Fruit fly (Drosophila melanogaster): ENCODE measurements around the gene Pgcl.

DNA sequence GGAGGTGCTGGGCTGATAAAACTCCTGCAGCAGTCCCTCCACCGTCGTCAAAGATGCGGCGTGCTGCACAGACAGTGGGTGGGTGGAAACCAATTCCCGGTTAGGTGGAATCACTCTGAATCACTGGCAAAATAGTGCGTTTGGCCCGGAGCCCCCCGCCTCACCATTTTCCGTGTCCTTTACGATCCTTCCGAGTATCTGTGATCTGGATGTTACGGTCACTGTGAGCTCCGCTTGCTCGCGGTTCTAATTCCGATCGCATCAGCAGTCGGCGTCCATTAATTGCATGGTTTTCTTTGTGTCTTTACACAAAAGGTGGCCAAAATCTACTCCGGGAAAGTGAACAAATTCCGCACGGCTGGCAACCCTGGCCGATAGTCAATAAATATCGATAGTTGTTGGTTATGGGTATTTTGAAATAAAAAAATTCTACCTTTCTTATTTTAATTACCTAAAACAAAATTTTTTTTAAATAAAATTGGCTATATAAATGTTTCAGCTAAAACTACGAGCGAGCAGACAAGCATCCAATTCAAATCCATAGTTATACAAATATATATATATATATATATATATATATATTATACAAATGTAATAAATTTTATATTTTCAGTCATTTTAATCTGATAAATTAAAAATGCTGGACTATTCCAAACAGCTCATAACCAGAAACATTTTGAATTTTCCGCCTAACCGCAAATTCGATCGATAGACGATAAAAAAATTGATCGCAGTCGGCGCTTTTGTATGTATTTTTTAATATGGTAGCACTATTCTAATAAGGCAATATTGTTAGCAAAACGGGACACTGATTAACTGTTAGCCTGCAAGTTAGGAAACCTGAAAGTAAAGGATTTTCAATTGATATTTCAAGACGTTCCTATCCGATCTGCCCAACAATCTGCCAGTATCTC lies 39.2 kb upstream of the Pgcl start, which contains the start of the genes ebo and CG13373:
- no peak for TF ChIP-seq psq (optimal IDR thresholded peaks at IDR 0.05)
- no peak for TF ChIP-seq ttk (optimal IDR thresholded peaks at IDR 0.05)

Measured in Kc167 (cell line).